Worm (Caenorhabditis elegans) whole organism, L3 larva: ENCODE data around the gene F07F6.1.

Source experiments
- R02D3.7 ChIP-seq: fragments of 150-350 bp; optimal IDR thresholded peaks from 2 replicates; lab custom pipeline; 2014; ENCODE audit warnings: missing biosample characterization, missing genetic modification characterization
- aly-2 ChIP-seq: fragments of 150-350 bp; optimal IDR thresholded peaks from 2 replicates; lab custom pipeline; 2014; ENCODE audit warnings: missing biosample characterization, missing genetic modification characterization
- ceh-28 ChIP-seq: fragments of 150-350 bp; optimal IDR thresholded peaks from 2 replicates; lab custom pipeline; 2014; ENCODE audit warnings: missing biosample characterization, missing genetic modification reagents, missing genetic modification characterization
- ceh-82 ChIP-seq: fragments of 150-350 bp; optimal IDR thresholded peaks from 2 replicates; lab custom pipeline; 2014; ENCODE audit warnings: missing biosample characterization, missing genetic modification characterization
- ceh-9 ChIP-seq: sonication (generic microtip); optimal IDR thresholded peaks from 2 replicates; lab custom pipeline; 2018; ENCODE audit warnings: missing biosample characterization, missing genetic modification characterization
- daf-12 ChIP-seq: fragments of 150-350 bp; optimal IDR thresholded peaks from 2 replicates; lab custom pipeline; 2014; ENCODE audit warnings: missing biosample characterization, missing genetic modification reagents, missing genetic modification characterization
- egl-27 ChIP-seq: sonication (generic microtip); optimal IDR thresholded peaks from 4 replicates; lab custom pipeline; 2017; ENCODE audit warnings: missing biosample characterization, missing genetic modification reagents, missing genetic modification characterization
- egl-5 ChIP-seq: fragments of 150-350 bp; optimal IDR thresholded peaks from 2 replicates; lab custom pipeline; 2017; ENCODE audit warnings: missing biosample characterization, missing genetic modification reagents, missing genetic modification characterization, inconsistent platforms
- elt-3 ChIP-seq, 3 experiments: fragments of 150-350 bp in 1 of 3; sonication (generic microtip) in 2 of 3; optimal IDR thresholded peaks; 2 replicates in 2 of 3; 4 replicates in 1 of 3; lab custom pipeline; 2014 to 2017; ENCODE audit warnings: missing biosample characterization in 3 of 3, missing genetic modification characterization in 3 of 3
- eor-1 ChIP-seq, 2 experiments: fragments of 150-350 bp; optimal IDR thresholded peaks; 2 replicates each; lab custom pipeline; 2014 to 2018; ENCODE audit warnings: missing biosample characterization in 2 of 2, missing genetic modification characterization in 2 of 2
- fkh-10 ChIP-seq: sonication (generic microtip); optimal IDR thresholded peaks from 2 replicates; lab custom pipeline; 2017; ENCODE audit warnings: missing biosample characterization, missing genetic modification reagents, missing genetic modification characterization
- hmg-11 ChIP-seq: sonication (generic microtip); optimal IDR thresholded peaks from 2 replicates; lab custom pipeline; 2016; ENCODE audit warnings: missing genetic modification characterization, missing compliant biosample characterization
- lin-15B ChIP-seq: fragments of 150-350 bp; optimal IDR thresholded peaks from 2 replicates; lab custom pipeline; 2014; ENCODE audit warnings: missing biosample characterization, missing genetic modification characterization
- lin-39 ChIP-seq: fragments of 150-350 bp; optimal IDR thresholded peaks from 2 replicates; lab custom pipeline; 2018; ENCODE audit warnings: missing biosample characterization, missing genetic modification reagents, missing genetic modification characterization
- lsy-12 ChIP-seq: sonication (generic microtip); optimal IDR thresholded peaks from 2 replicates; lab custom pipeline; 2016; ENCODE audit warnings: mild to moderate bottlenecking, missing genetic modification characterization, missing compliant biosample characterization
- mml-1 ChIP-seq: fragments of 150-350 bp; sonication (generic microtip); optimal IDR thresholded peaks from 3 replicates; lab custom pipeline; 2014; ENCODE audit warnings: missing biosample characterization, missing genetic modification characterization
- nfya-1 ChIP-seq: sonication (generic microtip); optimal IDR thresholded peaks from 2 replicates; lab custom pipeline; 2017; ENCODE audit warnings: missing genetic modification characterization, mild to moderate bottlenecking, missing compliant biosample characterization, antibody characterized with exemption, moderate library complexity; ENCODE audit not compliant: insufficient read depth
- nhr-23 ChIP-seq: fragments of 150-350 bp; optimal IDR thresholded peaks from 2 replicates; lab custom pipeline; 2014; ENCODE audit warnings: missing biosample characterization, missing genetic modification reagents, missing genetic modification characterization
- nhr-237 ChIP-seq: fragments of 150-350 bp; optimal IDR thresholded peaks from 2 replicates; lab custom pipeline; 2014; ENCODE audit warnings: missing biosample characterization, missing genetic modification characterization
- nhr-25 ChIP-seq: sonication (generic microtip); optimal IDR thresholded peaks from 2 replicates; lab custom pipeline; 2017; ENCODE audit warnings: missing biosample characterization, missing genetic modification characterization
- nhr-28 ChIP-seq: fragments of 150-350 bp; optimal IDR thresholded peaks from 2 replicates; lab custom pipeline; 2014; ENCODE audit warnings: missing biosample characterization, missing genetic modification characterization
- nhr-43 ChIP-seq: sonication (generic microtip); optimal IDR thresholded peaks from 2 replicates; lab custom pipeline; 2016; ENCODE audit warnings: mild to moderate bottlenecking, missing genetic modification characterization, missing compliant biosample characterization; ENCODE audit not compliant: poor library complexity, severe bottlenecking
- nhr-67 ChIP-seq: fragments of 150-350 bp; optimal IDR thresholded peaks from 2 replicates; lab custom pipeline; 2014; ENCODE audit warnings: missing biosample characterization, missing genetic modification characterization
- nhr-76 ChIP-seq: fragments of 150-350 bp; sonication (generic microtip); optimal IDR thresholded peaks from 5 replicates; lab custom pipeline; 2014; ENCODE audit warnings: missing biosample characterization, missing genetic modification characterization
- nhr-77 ChIP-seq: fragments of 150-350 bp; optimal IDR thresholded peaks from 2 replicates; lab custom pipeline; 2014; ENCODE audit warnings: missing biosample characterization, missing genetic modification characterization
- pha-4 ChIP-seq: fragments of 150-350 bp; optimal IDR thresholded peaks from 2 replicates; lab custom pipeline; 2014; ENCODE audit warnings: missing biosample characterization, missing genetic modification reagents, missing genetic modification characterization
- pqm-1 ChIP-seq: fragments of 150-350 bp; optimal IDR thresholded peaks from 2 replicates; lab custom pipeline; 2017; ENCODE audit warnings: missing biosample characterization, missing genetic modification characterization, inconsistent platforms
- skn-1 ChIP-seq: fragments of 150-350 bp; optimal IDR thresholded peaks from 2 replicates; lab custom pipeline; 2014; ENCODE audit warnings: missing biosample characterization, missing genetic modification characterization
- tbx-2 ChIP-seq: sonication (generic microtip); optimal IDR thresholded peaks from 2 replicates; lab custom pipeline; 2016; ENCODE audit warnings: mild to moderate bottlenecking, missing genetic modification characterization, missing compliant biosample characterization
- unc-62 ChIP-seq: fragments of 150-350 bp; sonication (generic microtip); optimal IDR thresholded peaks from 4 replicates; lab custom pipeline; 2014; ENCODE audit warnings: missing biosample characterization, missing genetic modification reagents, missing genetic modification characterization
- zag-1 ChIP-seq: fragments of 150-350 bp; optimal IDR thresholded peaks from 2 replicates; lab custom pipeline; 2014; ENCODE audit warnings: missing biosample characterization, missing genetic modification characterization
- ztf-4 ChIP-seq: fragments of 150-350 bp; optimal IDR thresholded peaks from 2 replicates; lab custom pipeline; 2014; ENCODE audit warnings: missing biosample characterization, missing genetic modification characterization

Gene F07F6.1

ce11 chrII:5458683-5459410, 21.2 kb downstream of the F07F6.1 start:
- TF ChIP-seq unc-62 (GFP tag; lab: Kevin White, UChicago) (no peak), R02D3.7 (tag; lab: Kevin White, UChicago) (no peak), nhr-76 (tag; lab: Kevin White, UChicago) (no peak), nhr-28 (no peak), elt-3 (tag; optimal IDR thresholded peaks at IDR 0.05; lab: Kevin White, UChicago) (peak in 1 of 3 experiments; percentile 16)

- peak; percentile 12 for TF ChIP-seq nhr-23
- TF ChIP-seq nhr-25 (tag; lab: Kevin White, UChicago) = peak; percentile 38
- no peak for TF ChIP-seq daf-12 (tag; lab: Kevin White, UChicago)
- TF ChIP-seq elt-3 (tag; optimal IDR thresholded peaks at IDR 0.05; lab: Kevin White, UChicago) = peak in 1 of 3 experiments; percentile 80
- TF ChIP-seq hmg-11 (tag; lab: Kevin White, UChicago) = no peak
- TF ChIP-seq, all 47 proteins: peak for 3
Observed at ce11 chrII:5459534-5459933, 21.8 kb downstream of the F07F6.1 start.

ce11 chrII:5460911-5461310, 23.2 kb downstream of the F07F6.1 start:
- no peak for TF ChIP-seq daf-12 (tag; lab: Kevin White, UChicago)
- no peak for TF ChIP-seq egl-27
- no peak for TF ChIP-seq lin-15B (tag; lab: Kevin White, UChicago)
- no peak for TF ChIP-seq zag-1 (tag; lab: Kevin White, UChicago)
- TF ChIP-seq pqm-1 (tag; lab: Kevin White, UChicago) = peak; percentile 22
- TF ChIP-seq nhr-76 (tag; lab: Kevin White, UChicago) = no peak
- TF ChIP-seq lsy-12 (tag; lab: Kevin White, UChicago) = no peak
- TF ChIP-seq ztf-4 (tag; lab: Kevin White, UChicago) = no peak
- TF ChIP-seq ceh-28 (tag; lab: Kevin White, UChicago) = peak; percentile 47
- no peak for TF ChIP-seq ceh-82 (tag; lab: Kevin White, UChicago)
- TF ChIP-seq nhr-77 (tag; lab: Kevin White, UChicago) = no peak
- TF ChIP-seq lin-39 (tag; lab: Kevin White, UChicago) = no peak
- no peak for TF ChIP-seq eor-1 (tag; optimal IDR thresholded peaks at IDR 0.05; lab: Kevin White, UChicago)
- no peak for TF ChIP-seq ceh-9 (tag; lab: Kevin White, UChicago)
- TF ChIP-seq nhr-28 = no peak
- no peak for TF ChIP-seq mml-1

- peak; percentile 56 for TF ChIP-seq lin-39 (tag; lab: Kevin White, UChicago)
- no peak for TF ChIP-seq nhr-237 (tag; lab: Kevin White, UChicago)
- TF ChIP-seq pha-4 (tag; lab: Kevin White, UChicago) = no peak
- no peak for TF ChIP-seq ceh-82 (tag; lab: Kevin White, UChicago)
- TF ChIP-seq nhr-67 (tag; lab: Kevin White, UChicago) = no peak
- TF ChIP-seq aly-2 (tag; lab: Kevin White, UChicago) = no peak
- TF ChIP-seq unc-62 (GFP tag; lab: Kevin White, UChicago) = peak; percentile 40
- no peak for TF ChIP-seq egl-5 (tag; lab: Kevin White, UChicago)
- TF ChIP-seq fkh-10 (GFP tag; lab: Kevin White, UChicago) = peak; percentile 58
- no peak for TF ChIP-seq nhr-43 (tag; lab: Kevin White, UChicago)
- no peak for TF ChIP-seq tbx-2 (tag; lab: Kevin White, UChicago)
- TF ChIP-seq ceh-9 (tag; lab: Kevin White, UChicago) = no peak
- no peak for TF ChIP-seq R02D3.7 (tag; lab: Kevin White, UChicago)
- TF ChIP-seq nfya-1 (tag; lab: Kevin White, UChicago) = peak; percentile 41
- TF ChIP-seq pqm-1 (tag; lab: Kevin White, UChicago) = no peak
- no peak for TF ChIP-seq skn-1
- TF ChIP-seq, all 47 proteins: peak for 4
Observed at ce11 chrII:5463692-5464300, 26.1 kb downstream of the F07F6.1 start.
